Fruit fly (Drosophila melanogaster) S2 (cell line): ENCODE data around the gene CG42246.

Experiments
- CG8478 ChIP-seq: fragments of >200 bp; optimal IDR thresholded peaks from 2 replicates; lab custom pipeline; 2018
- CTCF ChIP-seq, 2 experiments: fragments of >200 bp; optimal IDR thresholded peaks; 2 replicates each; lab custom pipeline; 2018

CG42246 gene

DNA sequence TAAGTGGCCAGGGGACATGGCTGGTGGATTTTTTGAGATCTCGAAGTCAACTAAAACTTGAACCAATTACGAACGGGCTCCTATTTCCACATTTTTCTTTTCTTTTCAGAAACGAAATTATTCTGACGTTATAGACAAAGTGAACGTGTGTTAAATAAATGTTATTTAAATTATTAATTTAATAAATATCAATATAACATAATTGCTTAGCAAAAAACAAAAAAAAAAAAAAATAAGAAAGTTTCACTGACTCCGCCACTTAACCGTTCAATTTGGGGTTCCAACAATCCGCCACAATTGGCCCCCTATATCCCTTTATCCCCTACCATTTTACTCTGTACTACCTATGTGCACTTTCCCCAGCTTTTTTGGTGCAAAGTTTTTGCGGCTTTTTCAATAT, 28.8 kb downstream of the CG42246 start, which contains the start of gene CG42781:
CG42781 (minus strand) TSS at position 101 of the 400 bp plus-strand sequence.
- TF ChIP-seq CTCF (optimal IDR thresholded peaks at IDR 0.05; lab: Kevin White, UChicago) (no peak), CG8478 (no peak)

DNA sequence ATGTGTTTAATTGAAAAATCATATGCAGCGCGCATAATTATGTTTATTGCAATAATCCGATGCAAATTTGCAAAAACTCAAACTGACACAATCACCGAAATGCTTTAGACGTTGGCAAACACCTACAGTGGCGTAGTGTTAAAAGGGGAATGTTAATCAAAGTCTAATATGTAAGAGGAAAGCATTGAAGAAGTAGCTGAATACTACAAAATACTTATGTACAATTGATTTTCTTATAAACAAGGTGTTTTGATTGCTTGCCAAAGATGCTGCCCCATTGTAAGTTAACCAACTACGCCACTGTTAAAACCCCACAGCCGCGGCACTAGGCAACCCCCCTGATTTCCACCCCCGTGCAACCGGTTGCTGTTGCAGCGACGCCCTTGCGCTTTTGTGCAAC, 32.1 kb downstream of the CG42246 start:
- no peak for TF ChIP-seq CG8478
- no peak for TF ChIP-seq CTCF (optimal IDR thresholded peaks at IDR 0.05; lab: Kevin White, UChicago)

DNA sequence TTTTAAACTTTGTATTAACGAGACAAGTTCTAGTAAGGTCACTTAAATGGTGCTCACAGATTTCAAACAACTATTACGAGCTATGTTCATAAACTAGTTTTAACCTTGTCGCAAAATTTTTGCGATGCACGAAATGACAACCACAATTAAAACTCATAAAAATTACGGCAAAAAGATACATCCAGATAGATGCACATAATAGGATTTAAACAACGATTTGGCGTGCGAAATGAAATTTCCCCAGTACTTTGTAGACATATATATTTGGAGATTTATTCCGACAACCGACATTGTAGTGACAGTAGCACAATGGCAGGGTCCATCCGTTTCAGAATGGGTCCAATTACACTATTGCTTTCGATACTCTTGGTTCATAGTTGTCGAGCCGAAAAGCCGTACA, 33.9 kb downstream of the CG42246 start, which contains the start of gene CheA7a:
CheA7a (plus strand) TSS at position 301 of the 400 bp plus-strand sequence.
- TF ChIP-seq CG8478 = no peak
- no peak for TF ChIP-seq CTCF (optimal IDR thresholded peaks at IDR 0.05; lab: Kevin White, UChicago)

DNA sequence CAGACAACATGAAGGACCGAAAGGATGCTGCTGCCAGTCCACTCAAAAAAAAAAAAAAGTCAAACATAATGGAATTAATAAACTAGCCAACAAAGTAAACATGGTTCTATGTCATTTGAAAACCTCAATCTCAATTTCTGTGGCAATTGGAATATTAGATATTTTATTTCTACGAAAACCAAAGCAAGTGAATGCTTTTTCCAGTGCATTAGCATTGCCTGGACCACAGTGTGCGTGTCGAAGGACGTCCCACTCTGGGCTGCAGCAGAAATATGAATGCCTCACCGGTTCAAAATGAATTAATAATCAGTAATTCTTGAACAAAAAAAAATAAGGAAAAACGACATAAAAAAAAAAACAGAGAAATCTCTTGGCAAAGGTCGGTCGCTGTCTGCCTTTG, 39.2 kb downstream of the CG42246 start:
- TF ChIP-seq CTCF (optimal IDR thresholded peaks at IDR 0.05; lab: Kevin White, UChicago) (no peak), CG8478 (no peak)

DNA sequence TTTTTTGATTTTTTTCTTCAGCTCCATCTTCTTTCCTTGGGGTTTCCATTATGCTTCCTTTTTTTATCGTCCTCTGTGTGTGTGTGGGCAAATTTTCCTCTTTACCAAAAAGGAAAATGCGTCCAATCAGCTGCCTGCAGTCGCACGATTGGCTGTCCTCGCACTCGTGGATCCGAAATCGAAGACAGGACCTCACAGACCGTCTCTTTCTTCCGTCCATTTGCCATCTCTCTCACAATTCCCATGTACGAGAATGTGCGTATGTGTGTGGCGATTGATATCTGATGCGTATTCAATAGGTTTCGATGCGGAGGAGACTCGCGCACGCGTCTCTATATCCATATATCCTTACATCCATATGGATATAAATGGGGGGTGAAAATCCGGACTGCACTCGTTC, 43.3 kb downstream of the CG42246 start:
- TF ChIP-seq CTCF (optimal IDR thresholded peaks at IDR 0.05; lab: Kevin White, UChicago) (no peak), CG8478 (no peak)
